Fruit fly (Drosophila melanogaster) whole organism, embryonic: Measurements from ENCODE around the gene Zw.

Experiments
- CG11247 ChIP-seq: fragments of 200-800 bp; sonication (Bioruptor generic); IDR thresholded peaks from 2 replicates; pipeline ENCODE4 v1.3.6; 2022; ENCODE audit warnings: missing biosample characterization, missing genetic modification characterization
- CG11398 ChIP-seq: fragments of 200-800 bp; sonication (Bioruptor generic); optimal IDR thresholded peaks from 2 replicates; lab custom pipeline; 2016; ENCODE audit warnings: missing biosample characterization, missing genetic modification characterization
- CG11696 ChIP-seq: fragments of 200-800 bp; sonication (Bioruptor generic); IDR thresholded peaks from 2 replicates; pipeline ENCODE4 v1.3.6; 2022; ENCODE audit warnings: missing biosample characterization, missing genetic modification characterization
- CG12391 ChIP-seq: fragments of 200-800 bp; sonication (Bioruptor generic); optimal IDR thresholded peaks from 3 replicates; lab custom pipeline; 2018; ENCODE audit warnings: missing biosample characterization, mild to moderate bottlenecking, missing genetic modification characterization, moderate library complexity
- CG14667 ChIP-seq: fragments of 200-800 bp; sonication (Bioruptor generic); IDR thresholded peaks from 2 replicates; pipeline ENCODE4 v1.3.6; 2022; ENCODE audit warnings: missing biosample characterization, missing genetic modification characterization
- CG16863 ChIP-seq: fragments of 200-800 bp; sonication (Bioruptor generic); optimal IDR thresholded peaks from 3 replicates; lab custom pipeline; 2016; ENCODE audit warnings: missing biosample characterization, missing genetic modification characterization
- CG18476 ChIP-seq: fragments of 200-800 bp; sonication (Bioruptor generic); optimal IDR thresholded peaks from 2 replicates; lab custom pipeline; 2016; ENCODE audit warnings: missing biosample characterization, mild to moderate bottlenecking, missing genetic modification characterization
- CG31365 ChIP-seq: fragments of 200-800 bp; sonication (Bioruptor generic); optimal IDR thresholded peaks from 2 replicates; lab custom pipeline; 2018; ENCODE audit warnings: missing biosample characterization, mild to moderate bottlenecking, missing genetic modification characterization
- CG34376 ChIP-seq: fragments of 200-800 bp; sonication (Bioruptor generic); optimal IDR thresholded peaks from 2 replicates; lab custom pipeline; 2018; ENCODE audit warnings: missing biosample characterization, mild to moderate bottlenecking, missing genetic modification characterization
- CG3995 ChIP-seq: fragments of 200-800 bp; sonication (Bioruptor generic); optimal IDR thresholded peaks from 3 replicates; lab custom pipeline; 2016; ENCODE audit warnings: missing biosample characterization, missing genetic modification characterization
- CG43689 ChIP-seq: fragments of 200-800 bp; sonication (Bioruptor generic); IDR thresholded peaks from 2 replicates; pipeline ENCODE4 v1.3.6; 2022; ENCODE audit warnings: missing biosample characterization, missing genetic modification characterization
- CG7963 ChIP-seq: fragments of 200-800 bp; sonication (Bioruptor generic); IDR thresholded peaks from 3 replicates; pipeline ENCODE4 v1.3.6; 2022; ENCODE audit warnings: missing biosample characterization, missing genetic modification characterization; ENCODE audit not compliant: partially characterized antibody
- CG8924 ChIP-seq: fragments of 200-800 bp; optimal IDR thresholded peaks from 3 replicates; lab custom pipeline; 2019; ENCODE audit warnings: missing biosample characterization, mild to moderate bottlenecking, missing genetic modification characterization, moderate library complexity
- CG8944 ChIP-seq: fragments of 200-800 bp; sonication (Bioruptor generic); optimal IDR thresholded peaks from 3 replicates; lab custom pipeline; 2016; ENCODE audit warnings: missing biosample characterization, missing genetic modification characterization
- CG9876 ChIP-seq: fragments of 200-800 bp; sonication (Bioruptor generic); optimal IDR thresholded peaks from 2 replicates; lab custom pipeline; 2016; ENCODE audit warnings: missing biosample characterization, missing genetic modification characterization
- CG9932 ChIP-seq: fragments of 200-800 bp; sonication (Bioruptor generic); IDR thresholded peaks from 2 replicates; pipeline ENCODE4 v1.3.6; 2022; ENCODE audit warnings: missing biosample characterization, missing genetic modification characterization
- CTCF ChIP-seq: fragments of 200-800 bp; sonication (Bioruptor generic); optimal IDR thresholded peaks from 2 replicates; lab custom pipeline; 2017; ENCODE audit warnings: missing biosample characterization, mild to moderate bottlenecking, missing genetic modification characterization, moderate library complexity
- Camta ChIP-seq: fragments of 200-800 bp; sonication (Bioruptor generic); optimal IDR thresholded peaks from 2 replicates; lab custom pipeline; 2016; ENCODE audit warnings: missing biosample characterization, missing genetic modification characterization
- HHEX ChIP-seq: fragments of 200-800 bp; sonication (Bioruptor generic); optimal IDR thresholded peaks from 3 replicates; lab custom pipeline; 2017; ENCODE audit warnings: missing biosample characterization, mild to moderate bottlenecking, missing genetic modification characterization, missing genetic modification reagents
- HLH4C ChIP-seq: fragments of 200-800 bp; sonication (Bioruptor generic); IDR thresholded peaks from 3 replicates; pipeline ENCODE4 v1.3.6; 2022; ENCODE audit warnings: missing biosample characterization, missing genetic modification characterization; ENCODE audit not compliant: partially characterized antibody
- Med ChIP-seq: fragments of 200-800 bp; sonication (Bioruptor generic); peaks from one replicate; lab custom pipeline; 2016; ENCODE audit warnings: missing biosample characterization, missing genetic modification characterization, mild to moderate bottlenecking, inconsistent platforms, moderate library complexity
- Meics ChIP-seq: fragments of 200-800 bp; sonication (Bioruptor generic); optimal IDR thresholded peaks from 2 replicates; lab custom pipeline; 2017; ENCODE audit warnings: missing biosample characterization, mild to moderate bottlenecking, missing genetic modification characterization
- Nf-YC ChIP-seq: fragments of 200-800 bp; optimal IDR thresholded peaks from 3 replicates; lab custom pipeline; 2019; ENCODE audit warnings: missing biosample characterization, mild to moderate bottlenecking, missing genetic modification characterization, moderate library complexity
- Scr ChIP-seq: fragments of 200-800 bp; sonication (Bioruptor generic); IDR thresholded peaks from 2 replicates; pipeline ENCODE4 v1.3.6; 2022; ENCODE audit warnings: missing biosample characterization, missing genetic modification characterization; ENCODE audit not compliant: partially characterized antibody
- Six4 ChIP-seq: fragments of 200-800 bp; sonication (Bioruptor generic); optimal IDR thresholded peaks from 2 replicates; lab custom pipeline; 2016; ENCODE audit warnings: missing biosample characterization, missing genetic modification characterization
- Vsx1 ChIP-seq: fragments of 200-800 bp; sonication (Bioruptor generic); optimal IDR thresholded peaks from 2 replicates; lab custom pipeline; 2017; ENCODE audit warnings: missing biosample characterization, mild to moderate bottlenecking, missing genetic modification characterization, missing genetic modification reagents
- aop ChIP-seq: fragments of 200-800 bp; sonication (Bioruptor generic); IDR thresholded peaks from 2 replicates; pipeline ENCODE4 v1.3.6; 2022; ENCODE audit warnings: missing biosample characterization, missing genetic modification characterization
- ato ChIP-seq: fragments of 200-800 bp; sonication (Bioruptor generic); IDR thresholded peaks from 2 replicates; pipeline ENCODE4 v1.3.6; 2022; ENCODE audit warnings: missing biosample characterization, missing genetic modification characterization; ENCODE audit not compliant: partially characterized antibody
- br ChIP-seq: fragments of >200 bp; optimal IDR thresholded peaks from 2 replicates; lab custom pipeline; 2017
- cato ChIP-seq: fragments of 200-800 bp; sonication (Bioruptor generic); optimal IDR thresholded peaks from 2 replicates; lab custom pipeline; 2016; ENCODE audit warnings: missing biosample characterization, missing genetic modification characterization, borderline replicate concordance
- ci ChIP-seq: fragments of 200-800 bp; sonication (Bioruptor generic); IDR thresholded peaks from 3 replicates; pipeline ENCODE4 v1.3.6; 2022; ENCODE audit warnings: missing biosample characterization, missing genetic modification characterization
- danr ChIP-seq: fragments of 200-800 bp; sonication (Bioruptor generic); IDR thresholded peaks from 2 replicates; pipeline ENCODE4 v1.3.6; 2022; ENCODE audit warnings: missing biosample characterization, missing genetic modification characterization
- dysf ChIP-seq: fragments of 200-800 bp; sonication (Bioruptor generic); IDR thresholded peaks from 3 replicates; pipeline ENCODE4 v1.3.6; 2022; ENCODE audit warnings: missing biosample characterization, missing genetic modification characterization
- inv ChIP-seq: fragments of 200-800 bp; sonication (Bioruptor generic); IDR thresholded peaks from 2 replicates; pipeline ENCODE4 v1.3.6; 2022; ENCODE audit warnings: missing biosample characterization, missing genetic modification characterization; ENCODE audit not compliant: partially characterized antibody
- kay ChIP-seq: fragments of 200-800 bp; sonication (Bioruptor generic); optimal IDR thresholded peaks from 2 replicates; lab custom pipeline; 2016; ENCODE audit warnings: missing biosample characterization, missing genetic modification characterization
- ken ChIP-seq: fragments of 200-800 bp; sonication (Bioruptor generic); IDR thresholded peaks from 3 replicates; pipeline ENCODE4 v1.3.6; 2022; ENCODE audit warnings: missing biosample characterization, missing genetic modification characterization
- lilli ChIP-seq: fragments of 200-800 bp; sonication (Bioruptor generic); optimal IDR thresholded peaks from 3 replicates; lab custom pipeline; 2016; ENCODE audit warnings: missing biosample characterization, missing genetic modification characterization
- lov ChIP-seq, 2 experiments: fragments of 200-800 bp in 1 of 2; fragments of >200 bp in 1 of 2; sonication (Bioruptor generic) in 1 of 2; IDR thresholded peaks in 1 of 2; optimal IDR thresholded peaks in 1 of 2; 2 replicates in 1 of 2; 3 replicates in 1 of 2; pipeline versions ENCODE4 v1.3.6 to Lab custom; 2017 to 2022; ENCODE audit warnings: missing biosample characterization in 1 of 2, missing genetic modification characterization in 1 of 2
- org-1 ChIP-seq: fragments of 200-800 bp; sonication (Bioruptor generic); optimal IDR thresholded peaks from 2 replicates; lab custom pipeline; 2017; ENCODE audit warnings: missing biosample characterization, missing genetic modification characterization
- pan ChIP-seq, 4 experiments: fragments of >200 bp in 3 of 4; fragments of 200-800 bp in 1 of 4; sonication (Bioruptor generic) in 1 of 4; optimal IDR thresholded peaks in 3 of 4; IDR thresholded peaks in 1 of 4; 2 replicates each; pipeline versions ENCODE4 v1.3.6 to Lab custom; 2017 to 2022; ENCODE audit warnings: missing biosample characterization in 2 of 4, missing genetic modification characterization in 2 of 4, mixed read lengths in 1 of 4
- run ChIP-seq: fragments of 200-800 bp; sonication (Bioruptor generic); optimal IDR thresholded peaks from 3 replicates; lab custom pipeline; 2018; ENCODE audit warnings: missing biosample characterization, mild to moderate bottlenecking, missing genetic modification characterization
- sens-2 ChIP-seq: fragments of 200-800 bp; sonication (Bioruptor generic); IDR thresholded peaks from 2 replicates; pipeline ENCODE4 v1.3.6; 2022; ENCODE audit warnings: missing biosample characterization, missing genetic modification characterization
- ssp ChIP-seq: fragments of 200-800 bp; sonication (Bioruptor generic); IDR thresholded peaks from 2 replicates; pipeline ENCODE4 v1.3.6; 2022; ENCODE audit warnings: missing biosample characterization, missing genetic modification characterization
- tna ChIP-seq: fragments of 200-800 bp; sonication (Bioruptor generic); IDR thresholded peaks from 2 replicates; pipeline ENCODE4 v1.3.6; 2022; ENCODE audit warnings: missing biosample characterization, missing genetic modification characterization; ENCODE audit not compliant: partially characterized antibody
- toy ChIP-seq: fragments of 200-800 bp; sonication (Bioruptor generic); IDR thresholded peaks from 2 replicates; pipeline ENCODE4 v1.3.6; 2022; ENCODE audit warnings: missing biosample characterization, missing genetic modification characterization
- trem ChIP-seq: fragments of 200-800 bp; optimal IDR thresholded peaks from 3 replicates; lab custom pipeline; 2019; ENCODE audit warnings: missing biosample characterization, mild to moderate bottlenecking, missing genetic modification characterization, moderate library complexity
- vfl ChIP-seq: fragments of 200-800 bp; sonication (Bioruptor generic); optimal IDR thresholded peaks from 2 replicates; lab custom pipeline; 2016; ENCODE audit warnings: missing biosample characterization, missing genetic modification characterization
- vnd ChIP-seq: fragments of 200-800 bp; sonication (Bioruptor generic); IDR thresholded peaks from 3 replicates; pipeline ENCODE4 v1.3.6; 2022; ENCODE audit warnings: missing biosample characterization, missing genetic modification characterization; ENCODE audit not compliant: partially characterized antibody
- z ChIP-seq: fragments of 200-800 bp; sonication (Bioruptor generic); IDR thresholded peaks from 3 replicates; pipeline ENCODE4 v1.3.6; 2022; ENCODE audit warnings: missing biosample characterization, missing genetic modification characterization
- zen ChIP-seq: fragments of 200-800 bp; sonication (Bioruptor generic); optimal IDR thresholded peaks from 3 replicates; lab custom pipeline; 2018; ENCODE audit warnings: missing biosample characterization, mild to moderate bottlenecking, missing genetic modification characterization, moderate library complexity

Gene Zw

dm6 chrX:19675662-19676061 is 8.6 kb downstream of the Zw start, which contains the start of gene et:
et (minus strand) TSS chrX:19675891.
- TF ChIP-seq ssp (no peak), CG31365 (tag; lab: Kevin White, UChicago) (no peak), CG7963 (GFP tag; lab: Robert Waterston, UW) (no peak), Med (peak; percentile 26), CG34376 (peak; percentile 1), zen (no peak), z (GFP tag; lab: Robert Waterston, UW) (peak; percentile 58; the same call in 1 of the 3 replicates), CG8944 (GFP tag; lab: Kevin White, UChicago) (no peak)

dm6 chrX:19679207-19679606 is 12.2 kb downstream of the Zw start:
- TF ChIP-seq danr (GFP tag; lab: Robert Waterston, UW) (no peak), Scr (GFP tag; lab: Robert Waterston, UW) (peak; percentile 45), pan (optimal IDR thresholded peaks at IDR 0.05; lab: Kevin White, UChicago) (no peak), pan (GFP tag; optimal IDR thresholded peaks at IDR 0.05 in 1 of 2, IDR thresholded peaks at IDR 0.05 in 1 of 2) (no peak), CG14667 (GFP tag; lab: Robert Waterston, UW) (no peak), Meics (GFP tag; lab: Kevin White, UChicago) (no peak), ato (GFP tag; lab: Robert Waterston, UW) (peak; percentile 16; the same call in 1 of the 2 replicates), vnd (GFP tag; lab: Robert Waterston, UW) (0 out of 3 replicates have a peak, but pooled peaks have one; percentile 43), lov (optimal IDR thresholded peaks at IDR 0.05; lab: Kevin White, UChicago) (no peak), lov (GFP tag; IDR thresholded peaks at IDR 0.05; lab: Robert Waterston, UW) (no peak), Vsx1 (GFP tag; lab: Kevin White, UChicago) (no peak), ci (GFP tag; lab: Robert Waterston, UW) (no peak), CG31365 (tag; lab: Kevin White, UChicago) (no peak), dysf (no peak), CG18476 (no peak), CG16863 (no peak), vfl (GFP tag; lab: Kevin White, UChicago) (no peak), trem (tag; lab: Kevin White, UChicago) (no peak), aop (GFP tag; lab: Robert Waterston, UW) (no peak), CG11696 (GFP tag; lab: Robert Waterston, UW) (no peak), ken (GFP tag; lab: Robert Waterston, UW) (no peak), CG3995 (GFP tag; lab: Kevin White, UChicago) (no peak), Camta (GFP tag; lab: Kevin White, UChicago) (no peak), tna (peak; percentile 50; the same call in 1 of the 2 replicates), CG9932 (GFP tag; lab: Robert Waterston, UW) (no peak), CG11247 (GFP tag; lab: Robert Waterston, UW) (no peak), kay (GFP tag; lab: Kevin White, UChicago) (no peak), org-1 (GFP tag; lab: Kevin White, UChicago) (no peak), inv (GFP tag; lab: Robert Waterston, UW) (peak; percentile 12; the same call in 1 of the 2 replicates), CG8924 (no peak), CTCF (GFP tag; lab: Kevin White, UChicago) (peak; percentile 86), Nf-YC (no peak), br (no peak), CG11398 (no peak), lilli (GFP tag; lab: Kevin White, UChicago) (no peak), CG9876 (no peak), run (tag; lab: Kevin White, UChicago) (no peak), Six4 (GFP tag; lab: Kevin White, UChicago) (no peak), cato (GFP tag; lab: Kevin White, UChicago) (no peak), CG12391 (tag; lab: Kevin White, UChicago) (no peak), toy (GFP tag; lab: Robert Waterston, UW) (no peak), HHEX (GFP tag; lab: Kevin White, UChicago) (no peak), CG43689 (GFP tag; lab: Robert Waterston, UW) (no peak), sens-2 (GFP tag; lab: Robert Waterston, UW) (no peak), HLH4C (GFP tag; lab: Robert Waterston, UW) (peak; percentile 64; the same call in 2 of the 3 replicates)
